Worm (Caenorhabditis elegans): Measurements from ENCODE around the gene C55A6.1.

C55A6.1 gene

ce11 chrV:11532535-11532853 lies 27.7 kb upstream of the C55A6.1 start:
- TF ChIP-seq him-1 (tag; optimal IDR thresholded peaks at IDR 0.05) (no peak), dao-5 (tag; optimal IDR thresholded peaks at IDR 0.05) (no peak), W03F9.2 (tag; optimal IDR thresholded peaks at IDR 0.05) (no peak)

- TF ChIP-seq him-1 (tag; optimal IDR thresholded peaks at IDR 0.05): no peak
- TF ChIP-seq W03F9.2 (tag; optimal IDR thresholded peaks at IDR 0.05): peak; percentile 23
- peak; percentile 43 for TF ChIP-seq dao-5 (tag; optimal IDR thresholded peaks at IDR 0.05)
These were observed 27.2 kb upstream of the C55A6.1 start for ce11 chrV:11531831-11532534.

ce11 chrV:11531100-11531499 lies 26.3 kb upstream of the C55A6.1 start:
- TF ChIP-seq W03F9.2 (tag; optimal IDR thresholded peaks at IDR 0.05) (no peak), him-1 (tag; optimal IDR thresholded peaks at IDR 0.05) (no peak), dao-5 (tag; optimal IDR thresholded peaks at IDR 0.05) (no peak)

ce11 chrV:11529541-11529940 lies 24.8 kb upstream of the C55A6.1 start:
- TF ChIP-seq dao-5 (tag; optimal IDR thresholded peaks at IDR 0.05): no peak
- TF ChIP-seq W03F9.2 (tag; optimal IDR thresholded peaks at IDR 0.05): no peak
- no peak for TF ChIP-seq him-1 (tag; optimal IDR thresholded peaks at IDR 0.05)

- TF ChIP-seq dao-5 (tag; optimal IDR thresholded peaks at IDR 0.05) (no peak), W03F9.2 (tag; optimal IDR thresholded peaks at IDR 0.05) (no peak), him-1 (tag; optimal IDR thresholded peaks at IDR 0.05) (no peak)
These were observed 24.0 kb upstream of the C55A6.1 start for ce11 chrV:11528633-11529327.

- no peak for TF ChIP-seq him-1 (tag; optimal IDR thresholded peaks at IDR 0.05)
- no peak for TF ChIP-seq W03F9.2 (tag; optimal IDR thresholded peaks at IDR 0.05)
- TF ChIP-seq dao-5 (tag; optimal IDR thresholded peaks at IDR 0.05): no peak
These were observed 22.8 kb upstream of the C55A6.1 start, which contains the start of gene ccch-1 for ce11 chrV:11527531-11527930. ccch-1 (plus strand) TSS chrV:11527831.

ce11 chrV:11526927-11527491 lies 22.2 kb upstream of the C55A6.1 start:
- TF ChIP-seq W03F9.2 (tag; optimal IDR thresholded peaks at IDR 0.05) (no peak), dao-5 (tag; optimal IDR thresholded peaks at IDR 0.05) (no peak)

ce11 chrV:11525338-11525737 lies 20.6 kb upstream of the C55A6.1 start:
- TF ChIP-seq him-1 (tag; optimal IDR thresholded peaks at IDR 0.05): no peak

- peak; percentile 12 for TF ChIP-seq him-1 (tag; optimal IDR thresholded peaks at IDR 0.05)
- TF ChIP-seq W03F9.2 (tag; optimal IDR thresholded peaks at IDR 0.05): peak; percentile 85
- no peak for TF ChIP-seq dao-5 (tag; optimal IDR thresholded peaks at IDR 0.05)
These were observed 16.7 kb upstream of the C55A6.1 start, which contains the start of gene pafo-1 for ce11 chrV:11521448-11521847. pafo-1 (plus strand) TSS chrV:11521703.

ce11 chrV:11520215-11520614 lies 15.4 kb upstream of the C55A6.1 start, which contains the start of the genes C55A6.11 and C55A6.7:
C55A6.11 (plus strand) TSS chrV:11520515.
C55A6.7 (minus strand) TSS chrV:11520530.
- TF ChIP-seq him-1 (tag; optimal IDR thresholded peaks at IDR 0.05): no peak
- TF ChIP-seq W03F9.2 (tag; optimal IDR thresholded peaks at IDR 0.05): no peak
- no peak for TF ChIP-seq dao-5 (tag; optimal IDR thresholded peaks at IDR 0.05)

- TF ChIP-seq him-1 (tag; optimal IDR thresholded peaks at IDR 0.05) (no peak), dao-5 (tag; optimal IDR thresholded peaks at IDR 0.05) (no peak), W03F9.2 (tag; optimal IDR thresholded peaks at IDR 0.05) (no peak)
These were observed 13.0 kb upstream of the C55A6.1 start, which contains the start of gene C55A6.4 for ce11 chrV:11517789-11518188. C55A6.4 (minus strand) TSS chrV:11517889.

ce11 chrV:11516141-11516591 lies 11.4 kb upstream of the C55A6.1 start, which contains the start of gene sdz-8:
sdz-8 (minus strand) TSS chrV:11516191.
- no peak for TF ChIP-seq him-1 (tag; optimal IDR thresholded peaks at IDR 0.05)
- no peak for TF ChIP-seq W03F9.2 (tag; optimal IDR thresholded peaks at IDR 0.05)
- TF ChIP-seq dao-5 (tag; optimal IDR thresholded peaks at IDR 0.05): no peak

- no peak for TF ChIP-seq dao-5 (tag; optimal IDR thresholded peaks at IDR 0.05)
- TF ChIP-seq W03F9.2 (tag; optimal IDR thresholded peaks at IDR 0.05): no peak
- no peak for TF ChIP-seq him-1 (tag; optimal IDR thresholded peaks at IDR 0.05)
These were observed 10.4 kb upstream of the C55A6.1 start for ce11 chrV:11515145-11515544.

ce11 chrV:11514677-11515076 lies 9.9 kb upstream of the C55A6.1 start, which contains the start of gene C55A6.6:
C55A6.6 (minus strand) TSS chrV:11514737.
- TF ChIP-seq dao-5 (tag; optimal IDR thresholded peaks at IDR 0.05) (no peak), W03F9.2 (tag; optimal IDR thresholded peaks at IDR 0.05) (no peak), him-1 (tag; optimal IDR thresholded peaks at IDR 0.05) (no peak)

Data from whole organism, L4/young adult.